Worm (Caenorhabditis elegans): Measurements from ENCODE around the gene nsph-4.3.

Gene nsph-4.3

ce11 chrIII:7645075-7645474 is 36.0 kb upstream of the nsph-4.3 start:
- TF ChIP-seq irx-1 (tag; optimal IDR thresholded peaks at IDR 0.05) (no peak), unc-98 (GFP tag; IDR thresholded peaks at IDR 0.05) (no peak), efl-3 (GFP tag; optimal IDR thresholded peaks at IDR 0.05) (peak; percentile 37), lsy-2 (tag; optimal IDR thresholded peaks at IDR 0.05) (no peak), sup-37 (GFP tag; optimal IDR thresholded peaks at IDR 0.05) (no peak), nhr-12 (tag; optimal IDR thresholded peaks at IDR 0.05) (no peak), mdl-1 (tag; optimal IDR thresholded peaks at IDR 0.05) (no peak), mef-2 (tag; optimal IDR thresholded peaks at IDR 0.05) (no peak), lin-13 (GFP tag; optimal IDR thresholded peaks at IDR 0.05) (no peak), dsc-1 (tag; optimal IDR thresholded peaks at IDR 0.05) (no peak), nhr-47 (tag; optimal IDR thresholded peaks at IDR 0.05) (no peak), jun-1 (tag; optimal IDR thresholded peaks at IDR 0.05) (no peak), elt-3 (tag; optimal IDR thresholded peaks at IDR 0.05) (peak in 1 of 6 experiments; percentile 44), ceh-82 (tag; optimal IDR thresholded peaks at IDR 0.05) (no peak), aha-1 (tag; optimal IDR thresholded peaks at IDR 0.05) (no peak), vab-15 (tag; optimal IDR thresholded peaks at IDR 0.05) (no peak), nhr-71 (tag; optimal IDR thresholded peaks at IDR 0.05) (peak; percentile 61), nhr-90 (tag; optimal IDR thresholded peaks at IDR 0.05; ENCODE audit: poor library complexity) (peak; percentile 15), nhr-20 (tag; optimal IDR thresholded peaks at IDR 0.05) (peak; percentile 67), F16B12.6 (tag; optimal IDR thresholded peaks at IDR 0.05) (no peak), tbx-2 (tag; optimal IDR thresholded peaks at IDR 0.05) (no peak), pax-3 (tag; optimal IDR thresholded peaks at IDR 0.05) (no peak), snu-23 (GFP tag; optimal IDR thresholded peaks at IDR 0.05) (peak; percentile 52), mep-1 (tag; optimal IDR thresholded peaks at IDR 0.05) (peak; percentile 37), mab-9 (GFP tag; IDR thresholded peaks at IDR 0.05) (no peak), blmp-1 (tag; optimal IDR thresholded peaks at IDR 0.05) (peak; percentile 60), nhr-76 (tag; optimal IDR thresholded peaks at IDR 0.05) (no peak), pqm-1 (tag; optimal IDR thresholded peaks at IDR 0.05) (no peak), ceh-88 (GFP tag; IDR thresholded peaks at IDR 0.05) (no peak), zag-1 (tag; optimal IDR thresholded peaks at IDR 0.05) (no peak), ceh-63 (GFP tag; optimal IDR thresholded peaks at IDR 0.05) (no peak), lin-15B (tag; optimal IDR thresholded peaks at IDR 0.05) (no peak), grh-1 (GFP tag; IDR thresholded peaks at IDR 0.05) (no peak), sox-4 (tag; optimal IDR thresholded peaks at IDR 0.05) (no peak), ets-5 (GFP tag; IDR thresholded peaks at IDR 0.05) (no peak), unc-30 (tag; optimal IDR thresholded peaks at IDR 0.05) (no peak), xbp-1 (tag; optimal IDR thresholded peaks at IDR 0.05) (no peak), nhr-11 (tag; optimal IDR thresholded peaks at IDR 0.05) (no peak), ztf-4 (tag; optimal IDR thresholded peaks at IDR 0.05) (no peak), lin-39 (tag; optimal IDR thresholded peaks at IDR 0.05) (peak; percentile 24), nhr-77 (tag; optimal IDR thresholded peaks at IDR 0.05) (no peak), isw-1 (GFP tag; IDR thresholded peaks at IDR 0.05) (no peak), ceh-90 (tag; optimal IDR thresholded peaks at IDR 0.05) (no peak), aly-2 (tag; optimal IDR thresholded peaks at IDR 0.05) (no peak), tlp-1 (tag; optimal IDR thresholded peaks at IDR 0.05) (no peak), ceh-8 (GFP tag; optimal IDR thresholded peaks at IDR 0.05) (no peak), unc-130 (tag; optimal IDR thresholded peaks at IDR 0.05) (no peak), hpl-2 (GFP tag; optimal IDR thresholded peaks at IDR 0.05) (no peak), Y116A8C.19 (tag; optimal IDR thresholded peaks at IDR 0.05; ENCODE audit: borderline replicate concordance) (no peak), C04F5.9 (tag; optimal IDR thresholded peaks at IDR 0.05) (no peak), snpc-4 (tag; optimal IDR thresholded peaks at IDR 0.05) (no peak), pag-3 (tag; optimal IDR thresholded peaks at IDR 0.05; ENCODE audit: borderline replicate concordance, insufficient read depth) (peak; percentile 15), elt-2 (tag; optimal IDR thresholded peaks at IDR 0.05) (no peak), egl-13 (tag; optimal IDR thresholded peaks at IDR 0.05) (no peak), zip-4 (GFP tag; optimal IDR thresholded peaks at IDR 0.05) (no peak)

Data from whole organism, L1 larva.